Fruit fly (Drosophila melanogaster) whole organism, embryonic: ENCODE measurements around the gene SMC1.

Experiments
- Adf1 ChIP-seq: fragments of 200-800 bp; sonication (Bioruptor generic); IDR thresholded peaks from 2 replicates; pipeline ENCODE4 v1.3.6; 2022; ENCODE audit warnings: missing biosample characterization, missing genetic modification characterization
- Atf3 ChIP-seq: fragments of 200-800 bp; sonication (Bioruptor generic); optimal IDR thresholded peaks from 3 replicates; lab custom pipeline; 2016; ENCODE audit warnings: missing biosample characterization, missing genetic modification characterization
- CG10654 ChIP-seq: fragments of 200-800 bp; sonication (Bioruptor generic); optimal IDR thresholded peaks from 2 replicates; lab custom pipeline; 2016; ENCODE audit warnings: missing biosample characterization, missing genetic modification characterization
- CG11093 ChIP-seq: fragments of 200-800 bp; sonication (Bioruptor generic); IDR thresholded peaks from 3 replicates; pipeline ENCODE4 v1.3.6; 2022; ENCODE audit warnings: missing biosample characterization, missing genetic modification characterization
- CG11504 ChIP-seq: fragments of 200-800 bp; sonication (Bioruptor generic); optimal IDR thresholded peaks from 3 replicates; lab custom pipeline; 2019; ENCODE audit warnings: missing biosample characterization, mild to moderate bottlenecking, missing genetic modification characterization, moderate library complexity
- CG12219 ChIP-seq: fragments of 200-800 bp; sonication (Bioruptor generic); optimal IDR thresholded peaks from 3 replicates; lab custom pipeline; 2018; ENCODE audit warnings: missing biosample characterization, mild to moderate bottlenecking, missing genetic modification characterization
- CG1233 ChIP-seq: fragments of 200-800 bp; sonication (Bioruptor generic); optimal IDR thresholded peaks from 4 replicates; lab custom pipeline; 2018; ENCODE audit warnings: missing biosample characterization, mild to moderate bottlenecking, missing genetic modification characterization
- CG12744 ChIP-seq: fragments of 200-800 bp; sonication (Bioruptor generic); optimal IDR thresholded peaks from 2 replicates; lab custom pipeline; 2016; ENCODE audit warnings: missing biosample characterization, missing genetic modification characterization
- CG13287 ChIP-seq: fragments of 200-800 bp; sonication (Bioruptor generic); IDR thresholded peaks from 2 replicates; pipeline ENCODE4 v1.3.6; 2022; ENCODE audit warnings: missing biosample characterization, missing genetic modification characterization; ENCODE audit not compliant: partially characterized antibody
- CG14014 ChIP-seq: fragments of 200-800 bp; sonication (Bioruptor generic); IDR thresholded peaks from 2 replicates; pipeline ENCODE4 v1.3.6; 2022; ENCODE audit warnings: missing biosample characterization, missing genetic modification characterization
- CG17829 ChIP-seq: fragments of 200-800 bp; optimal IDR thresholded peaks from 2 replicates; lab custom pipeline; 2019; ENCODE audit warnings: missing biosample characterization, mild to moderate bottlenecking, missing genetic modification characterization, moderate library complexity
- CG2199 ChIP-seq: fragments of 200-800 bp; sonication (Bioruptor generic); IDR thresholded peaks from 3 replicates; pipeline ENCODE4 v1.3.6; 2022; ENCODE audit warnings: missing biosample characterization, missing genetic modification characterization
- CG2678 ChIP-seq: fragments of 200-800 bp; sonication (Bioruptor generic); optimal IDR thresholded peaks from 3 replicates; lab custom pipeline; 2019; ENCODE audit warnings: missing biosample characterization, mild to moderate bottlenecking, missing genetic modification characterization, moderate library complexity
- CG2712 ChIP-seq: fragments of 200-800 bp; optimal IDR thresholded peaks from 3 replicates; lab custom pipeline; 2019; ENCODE audit warnings: missing biosample characterization, mild to moderate bottlenecking, missing genetic modification characterization, moderate library complexity
- CG32767 ChIP-seq: fragments of 200-800 bp; sonication (Bioruptor generic); IDR thresholded peaks from 2 replicates; pipeline ENCODE4 v1.3.6; 2022; ENCODE audit warnings: missing biosample characterization, missing genetic modification characterization
- CG4424 ChIP-seq: fragments of 200-800 bp; sonication (Bioruptor generic); optimal IDR thresholded peaks from 3 replicates; lab custom pipeline; 2016; ENCODE audit warnings: missing biosample characterization, missing genetic modification characterization
- CG4730 ChIP-seq: fragments of 200-800 bp; sonication (Bioruptor generic); IDR thresholded peaks from 2 replicates; pipeline ENCODE4 v1.3.6; 2022; ENCODE audit warnings: missing biosample characterization, missing genetic modification characterization
- Camta ChIP-seq: fragments of 200-800 bp; sonication (Bioruptor generic); optimal IDR thresholded peaks from 2 replicates; lab custom pipeline; 2016; ENCODE audit warnings: missing biosample characterization, missing genetic modification characterization
- CoRest ChIP-seq: fragments of 200-800 bp; sonication (Bioruptor generic); optimal IDR thresholded peaks from 3 replicates; lab custom pipeline; 2018; ENCODE audit warnings: missing biosample characterization, mild to moderate bottlenecking, missing genetic modification characterization, moderate library complexity
- Drgx ChIP-seq: fragments of 200-800 bp; sonication (Bioruptor generic); IDR thresholded peaks from 2 replicates; pipeline ENCODE4 v1.3.6; 2022; ENCODE audit warnings: missing biosample characterization, missing genetic modification characterization
- Eip74EF ChIP-seq, 2 experiments: fragments of 200-800 bp in 1 of 2; fragments of >200 bp in 1 of 2; sonication (Bioruptor generic) in 1 of 2; optimal IDR thresholded peaks; 2 replicates each; lab custom pipeline; 2017 to 2019; ENCODE audit warnings: missing biosample characterization in 2 of 2, missing genetic modification characterization in 2 of 2, mild to moderate bottlenecking in 1 of 2, moderate library complexity in 1 of 2
- HLH3B ChIP-seq: fragments of 200-800 bp; sonication (Bioruptor generic); IDR thresholded peaks from 2 replicates; pipeline ENCODE4 v1.3.6; 2022; ENCODE audit warnings: missing biosample characterization, missing genetic modification characterization
- Hsf ChIP-seq: fragments of 200-800 bp; sonication (Bioruptor generic); optimal IDR thresholded peaks from 3 replicates; lab custom pipeline; 2016; ENCODE audit warnings: missing biosample characterization, missing genetic modification characterization
- Kr ChIP-seq: fragments of 200-800 bp; sonication (Bioruptor generic); optimal IDR thresholded peaks from 2 replicates; lab custom pipeline; 2017; ENCODE audit warnings: missing biosample characterization, mild to moderate bottlenecking, missing genetic modification characterization
- Oli ChIP-seq: fragments of 200-800 bp; sonication (Bioruptor generic); optimal IDR thresholded peaks from 2 replicates; lab custom pipeline; 2018; ENCODE audit warnings: missing biosample characterization, mild to moderate bottlenecking, missing genetic modification characterization, moderate library complexity
- Sox102F ChIP-seq: fragments of 200-800 bp; sonication (Bioruptor generic); optimal IDR thresholded peaks from 2 replicates; lab custom pipeline; 2018; ENCODE audit warnings: missing biosample characterization, mild to moderate bottlenecking, missing genetic modification characterization, moderate library complexity
- Ssrp ChIP-seq: fragments of 200-800 bp; sonication (Bioruptor generic); optimal IDR thresholded peaks from 2 replicates; lab custom pipeline; 2018; ENCODE audit warnings: missing biosample characterization, mild to moderate bottlenecking, missing genetic modification characterization, moderate library complexity
- Xbp1 ChIP-seq: fragments of 200-800 bp; sonication (Bioruptor generic); optimal IDR thresholded peaks from 3 replicates; lab custom pipeline; 2016; ENCODE audit warnings: missing biosample characterization, mild to moderate bottlenecking, missing genetic modification characterization
- Xrp1 ChIP-seq: fragments of 200-800 bp; sonication (Bioruptor generic); IDR thresholded peaks from 2 replicates; pipeline ENCODE4 v1.3.6; 2022; ENCODE audit warnings: missing biosample characterization, missing genetic modification characterization
- ara ChIP-seq: fragments of 200-800 bp; sonication (Bioruptor generic); IDR thresholded peaks from 2 replicates; pipeline ENCODE4 v1.3.6; 2022; ENCODE audit warnings: missing biosample characterization, missing genetic modification characterization
- chif ChIP-seq, 2 experiments: fragments of 200-800 bp; sonication (Bioruptor generic); optimal IDR thresholded peaks; 3 replicates each; lab custom pipeline; 2016; ENCODE audit warnings: missing biosample characterization in 2 of 2, missing genetic modification characterization in 2 of 2
- ci ChIP-seq: fragments of 200-800 bp; sonication (Bioruptor generic); IDR thresholded peaks from 3 replicates; pipeline ENCODE4 v1.3.6; 2022; ENCODE audit warnings: missing biosample characterization, missing genetic modification characterization
- dmrt11E ChIP-seq: fragments of 200-800 bp; sonication (Bioruptor generic); optimal IDR thresholded peaks from 3 replicates; lab custom pipeline; 2018; ENCODE audit warnings: missing biosample characterization, mild to moderate bottlenecking, missing genetic modification characterization, moderate library complexity
- dysf ChIP-seq: fragments of 200-800 bp; sonication (Bioruptor generic); IDR thresholded peaks from 3 replicates; pipeline ENCODE4 v1.3.6; 2022; ENCODE audit warnings: missing biosample characterization, missing genetic modification characterization
- eve ChIP-seq, 2 experiments: fragments of >200 bp; optimal IDR thresholded peaks; 2 replicates each; lab custom pipeline; 2017; ENCODE audit warnings: missing biosample characterization in 2 of 2, missing genetic modification characterization in 2 of 2
- fd96Cb ChIP-seq: fragments of 200-800 bp; sonication (Bioruptor generic); optimal IDR thresholded peaks from 2 replicates; lab custom pipeline; 2018; ENCODE audit warnings: missing biosample characterization, mild to moderate bottlenecking, missing genetic modification characterization, moderate library complexity
- hkb ChIP-seq, 2 experiments: fragments of 200-800 bp in 1 of 2; fragments of >200 bp in 1 of 2; sonication (Bioruptor generic) in 1 of 2; IDR thresholded peaks in 1 of 2; optimal IDR thresholded peaks in 1 of 2; 2 replicates each; pipeline versions ENCODE4 v1.3.6 to Lab custom; 2017 to 2022; ENCODE audit warnings: missing biosample characterization in 1 of 2, missing genetic modification characterization in 1 of 2
- kay ChIP-seq: fragments of 200-800 bp; sonication (Bioruptor generic); optimal IDR thresholded peaks from 2 replicates; lab custom pipeline; 2016; ENCODE audit warnings: missing biosample characterization, missing genetic modification characterization
- lmd ChIP-seq: fragments of 200-800 bp; sonication (Bioruptor generic); IDR thresholded peaks from 2 replicates; pipeline ENCODE4 v1.3.6; 2022; ENCODE audit warnings: missing biosample characterization, missing genetic modification characterization
- mld ChIP-seq: fragments of 200-800 bp; sonication (Bioruptor generic); IDR thresholded peaks from 3 replicates; pipeline ENCODE4 v1.3.6; 2022; ENCODE audit warnings: missing biosample characterization, missing genetic modification characterization; ENCODE audit not compliant: partially characterized antibody
- pan ChIP-seq, 4 experiments: fragments of >200 bp in 3 of 4; fragments of 200-800 bp in 1 of 4; sonication (Bioruptor generic) in 1 of 4; optimal IDR thresholded peaks in 3 of 4; IDR thresholded peaks in 1 of 4; 2 replicates each; pipeline versions ENCODE4 v1.3.6 to Lab custom; 2017 to 2022; ENCODE audit warnings: missing biosample characterization in 2 of 4, missing genetic modification characterization in 2 of 4, mixed read lengths in 1 of 4
- pum ChIP-seq: fragments of 200-800 bp; sonication (Bioruptor generic); optimal IDR thresholded peaks from 2 replicates; lab custom pipeline; 2016; ENCODE audit warnings: missing biosample characterization, missing genetic modification characterization
- sens ChIP-seq: fragments of 200-800 bp; sonication (Bioruptor generic); peaks from one replicate; lab custom pipeline; 2016; ENCODE audit warnings: missing biosample characterization, missing genetic modification characterization
- sr ChIP-seq: fragments of 200-800 bp; sonication (Bioruptor generic); IDR thresholded peaks from 3 replicates; pipeline ENCODE4 v1.3.6; 2022; ENCODE audit warnings: missing biosample characterization, missing genetic modification characterization
- tna ChIP-seq: fragments of 200-800 bp; sonication (Bioruptor generic); IDR thresholded peaks from 2 replicates; pipeline ENCODE4 v1.3.6; 2022; ENCODE audit warnings: missing biosample characterization, missing genetic modification characterization; ENCODE audit not compliant: partially characterized antibody
- unpg ChIP-seq: fragments of 200-800 bp; sonication (Bioruptor generic); optimal IDR thresholded peaks from 3 replicates; lab custom pipeline; 2018; ENCODE audit warnings: missing biosample characterization, mild to moderate bottlenecking, missing genetic modification characterization, moderate library complexity
- vvl ChIP-seq: fragments of 200-800 bp; sonication (Bioruptor generic); IDR thresholded peaks from 2 replicates; pipeline ENCODE4 v1.3.6; 2022; ENCODE audit warnings: missing biosample characterization, missing genetic modification characterization

The SMC1 gene

dm6 chr3R:24025715-24026467 lies 32.2 kb upstream of the SMC1 start (continued):
- TF ChIP-seq CG11504 (tag; lab: Kevin White, UChicago) (peak; percentile 66), HLH3B (0 out of 2 replicates have a peak, but pooled peaks have one; percentile 14), Ssrp (tag; lab: Kevin White, UChicago) (peak; percentile 29), pan (optimal IDR thresholded peaks at IDR 0.05; lab: Kevin White, UChicago) (no peak), pan (GFP tag; optimal IDR thresholded peaks at IDR 0.05 in 1 of 2, IDR thresholded peaks at IDR 0.05 in 1 of 2) (peak in 1 of 2 experiments; percentile 62), lmd (GFP tag; lab: Robert Waterston, UW) (peak; percentile 47), Drgx (GFP tag; lab: Robert Waterston, UW) (0 out of 2 replicates have a peak, but pooled peaks have one; percentile 31), CG10654 (GFP tag; lab: Kevin White, UChicago) (peak; percentile 10), CG13287 (GFP tag; lab: Robert Waterston, UW) (no peak), ci (GFP tag; lab: Robert Waterston, UW) (0 out of 3 replicates have a peak, but pooled peaks have one; percentile 56), CG4730 (GFP tag; lab: Robert Waterston, UW) (peak; percentile 27; the same call in 1 of the 2 replicates), tna (GFP tag; lab: Robert Waterston, UW) (no peak), CG11093 (GFP tag; lab: Robert Waterston, UW) (0 out of 3 replicates have a peak, but pooled peaks have one; percentile 25), CG4424 (GFP tag; lab: Kevin White, UChicago) (peak; percentile 35), chif (GFP tag; optimal IDR thresholded peaks at IDR 0.05; lab: Kevin White, UChicago) (peak in 1 of 2 experiments; percentile 51), CG17829 (tag; lab: Kevin White, UChicago) (peak; percentile 13), Adf1 (GFP tag; lab: Robert Waterston, UW) (no peak), mld (0 out of 3 replicates have a peak, but pooled peaks have one; percentile 22), dmrt11E (tag; lab: Kevin White, UChicago) (peak; percentile 26), CG2712 (tag; lab: Kevin White, UChicago) (peak; percentile 65), Hsf (GFP tag; lab: Kevin White, UChicago) (peak; percentile 13), eve (GFP tag; optimal IDR thresholded peaks at IDR 0.05; lab: Kevin White, UChicago) (peak in 1 of 2 experiments; percentile 75), sens (peak; percentile 83), sr (GFP tag; lab: Robert Waterston, UW) (peak; percentile 67; the same call in 2 of the 3 replicates), Xbp1 (GFP tag; lab: Kevin White, UChicago) (peak; percentile 49), ara (0 out of 2 replicates have a peak, but pooled peaks have one; percentile 27), Xrp1 (GFP tag; lab: Robert Waterston, UW) (peak; percentile 55; the same call in 1 of the 2 replicates), CG2199 (no peak), CG1233 (peak; percentile 4), CoRest (tag; lab: Kevin White, UChicago) (peak; percentile 22), Sox102F (GFP tag; lab: Kevin White, UChicago) (peak; percentile 71), Eip74EF (GFP tag; optimal IDR thresholded peaks at IDR 0.05; lab: Kevin White, UChicago) (peak in 1 of 2 experiments; percentile 13), CG12219 (GFP tag; lab: Kevin White, UChicago) (peak; percentile 13), CG32767 (GFP tag; lab: Robert Waterston, UW) (no peak), Oli (tag; lab: Kevin White, UChicago) (peak; percentile 40), vvl (GFP tag; lab: Robert Waterston, UW) (peak; percentile 58), Camta (GFP tag; lab: Kevin White, UChicago) (peak; percentile 35), CG12744 (no peak), dysf (GFP tag; lab: Robert Waterston, UW) (peak; percentile 59; the same call in 2 of the 3 replicates), hkb (optimal IDR thresholded peaks at IDR 0.05; lab: Kevin White, UChicago) (no peak), hkb (GFP tag; IDR thresholded peaks at IDR 0.05; lab: Robert Waterston, UW) (peak; percentile 42; the same call in 1 of the 2 replicates), CG2678 (tag; lab: Kevin White, UChicago) (peak; percentile 62), Kr (GFP tag; lab: Kevin White, UChicago) (no peak), Atf3 (GFP tag; lab: Kevin White, UChicago) (peak; percentile 34), CG14014 (GFP tag; lab: Robert Waterston, UW) (peak; percentile 36; the same call in 1 of the 2 replicates), kay (GFP tag; lab: Kevin White, UChicago) (no peak), pum (no peak), unpg (GFP tag; lab: Kevin White, UChicago) (peak; percentile 5), fd96Cb (tag; lab: Kevin White, UChicago) (peak; percentile 39)
